Worm (Caenorhabditis elegans) whole organism, midembryonic: ENCODE data around the gene ZC178.2.

Source experiments
- T22C8.4 ChIP-seq: fragments of 200-800 bp; sonication (Bioruptor generic); IDR thresholded peaks from 2 replicates; pipeline ENCODE4 v1.3.6; 2022; ENCODE audit warnings: missing genetic modification characterization, missing compliant biosample characterization
- cog-1 ChIP-seq: sonication (generic microtip); optimal IDR thresholded peaks from 2 replicates; lab custom pipeline; 2016; ENCODE audit warnings: missing genetic modification characterization, missing compliant biosample characterization
- flt-1 ChIP-seq: fragments of 200-800 bp; sonication (Bioruptor generic); IDR thresholded peaks from 2 replicates; pipeline ENCODE4 v1.3.6; 2022; ENCODE audit warnings: missing genetic modification characterization, missing compliant biosample characterization
- klf-2 ChIP-seq: fragments of 200-800 bp; sonication (Bioruptor generic); conservative IDR thresholded peaks from 2 replicates; pipeline ENCODE4 v1.3.6; 2022; ENCODE audit warnings: missing genetic modification reagents, missing genetic modification characterization, missing compliant biosample characterization
- med-1 ChIP-seq: sonication (generic microtip); optimal IDR thresholded peaks from 2 replicates; lab custom pipeline; 2017; ENCODE audit warnings: missing genetic modification characterization, mild to moderate bottlenecking, missing compliant biosample characterization, antibody characterized with exemption, missing genetic modification reagents; ENCODE audit not compliant: insufficient read depth
- ref-1 ChIP-seq: fragments of 200-800 bp; sonication (Bioruptor generic); conservative IDR thresholded peaks from 2 replicates; pipeline ENCODE4 v1.3.6; 2022; ENCODE audit warnings: missing genetic modification reagents, missing genetic modification characterization, missing compliant biosample characterization
- tab-1 ChIP-seq: fragments of 200-800 bp; sonication (Bioruptor generic); IDR thresholded peaks from 2 replicates; pipeline ENCODE4 v1.3.6; 2022; ENCODE audit warnings: missing genetic modification characterization, missing compliant biosample characterization
- ztf-23 ChIP-seq: fragments of 200-800 bp; sonication (Bioruptor generic); IDR thresholded peaks from 2 replicates; pipeline ENCODE4 v1.3.6; 2022; ENCODE audit warnings: missing genetic modification reagents, missing genetic modification characterization, missing compliant biosample characterization
- ztf-29 ChIP-seq: fragments of 200-800 bp; sonication (Bioruptor generic); IDR thresholded peaks from 2 replicates; pipeline ENCODE4 v1.3.6; 2022; ENCODE audit warnings: missing genetic modification reagents, missing genetic modification characterization, missing compliant biosample characterization

- no peak for TF ChIP-seq med-1 (GFP tag; lab: Kevin White, UChicago)
- no peak for TF ChIP-seq T22C8.4
- no peak for TF ChIP-seq ztf-29
- TF ChIP-seq klf-2, result no peak
- TF ChIP-seq ref-1 (GFP tag; lab: Robert Waterston, UW), result no peak
- no peak for TF ChIP-seq flt-1 (GFP tag; lab: Robert Waterston, UW)
- no peak for TF ChIP-seq ztf-23 (GFP tag; lab: Robert Waterston, UW)
- no peak for TF ChIP-seq cog-1 (tag; lab: Kevin White, UChicago)
- TF ChIP-seq tab-1 (GFP tag; lab: Robert Waterston, UW), result no peak
Observed at ce11 chrV:8683787-8684186, 28.0 kb downstream of the ZC178.2 start.
